Worm (Caenorhabditis elegans) whole organism, early embryonic: ENCODE measurements around the gene math-34.

Experiments
- ama-1 ChIP-seq: fragments of 150-350 bp; optimal IDR thresholded peaks from 2 replicates; lab custom pipeline; 2014
- ceh-13 ChIP-seq: fragments of 200-800 bp; sonication (Bioruptor generic); optimal IDR thresholded peaks from 2 replicates; lab custom pipeline; 2018; ENCODE audit warnings: mild to moderate bottlenecking, missing genetic modification characterization, missing compliant biosample characterization
- flt-1 ChIP-seq: fragments of 200-800 bp; sonication (Bioruptor generic); IDR thresholded peaks from 2 replicates; pipeline ENCODE4 v1.3.6; 2022; ENCODE audit warnings: missing genetic modification characterization, missing compliant biosample characterization
- hmbx-1 ChIP-seq: sonication (generic microtip); optimal IDR thresholded peaks from 2 replicates; lab custom pipeline; 2016; ENCODE audit warnings: mild to moderate bottlenecking, missing genetic modification characterization, missing compliant biosample characterization
- hnd-1 ChIP-seq: sonication (generic microtip); optimal IDR thresholded peaks from 2 replicates; lab custom pipeline; 2016; ENCODE audit warnings: missing genetic modification characterization, missing compliant biosample characterization
- sea-1 ChIP-seq: fragments of 200-800 bp; sonication (Bioruptor generic); conservative IDR thresholded peaks from 2 replicates; pipeline ENCODE4 v1.3.6; 2022; ENCODE audit warnings: missing genetic modification characterization, missing compliant biosample characterization

DNA sequence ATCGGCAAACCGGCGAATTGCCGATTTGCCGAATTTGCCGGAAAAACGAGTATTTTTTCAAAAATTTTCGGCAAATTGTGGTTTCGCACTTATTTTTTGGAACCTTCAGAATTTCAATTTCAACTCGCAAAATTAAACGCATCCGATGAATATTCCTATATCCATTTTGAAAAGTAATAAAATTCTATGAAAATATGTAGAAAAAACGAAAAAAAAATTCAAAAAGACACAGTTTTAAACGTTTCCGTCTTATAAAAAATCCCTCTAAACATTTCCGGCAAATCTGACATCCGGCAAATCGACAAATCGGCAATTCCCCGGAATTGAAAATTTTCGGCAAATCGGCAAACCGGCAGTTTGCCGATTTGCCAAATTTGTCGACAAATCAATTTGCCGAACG is 16.9 kb downstream of the math-34 start, which contains the start of gene str-148:
- TF ChIP-seq hnd-1 = no peak
- no peak for TF ChIP-seq ama-1 (lab: Kevin White, UChicago)
- TF ChIP-seq ceh-13 (GFP tag; lab: Kevin White, UChicago) = no peak
- TF ChIP-seq flt-1 (GFP tag; lab: Robert Waterston, UW) = no peak
- no peak for TF ChIP-seq hmbx-1
- no peak for TF ChIP-seq sea-1 (GFP tag; lab: Robert Waterston, UW)
